Worm (Caenorhabditis elegans) whole organism, L1 larva: Measurements from ENCODE around the gene lmp-2.

Experiments used
- C04F5.9 ChIP-seq: sonication (generic microtip); optimal IDR thresholded peaks from 2 replicates; lab custom pipeline; 2016; ENCODE audit warnings: missing genetic modification characterization, missing compliant biosample characterization
- aly-2 ChIP-seq: fragments of 150-350 bp; optimal IDR thresholded peaks from 2 replicates; lab custom pipeline; 2014; ENCODE audit warnings: missing biosample characterization, missing genetic modification characterization
- ces-1 ChIP-seq: fragments of 150-350 bp; optimal IDR thresholded peaks from 2 replicates; lab custom pipeline; 2014; ENCODE audit warnings: missing biosample characterization, missing genetic modification reagents, missing genetic modification characterization
- efl-1 ChIP-seq, 4 experiments: fragments of 150-350 bp; optimal IDR thresholded peaks in 3 of 4; peaks in 1 of 4; 1 replicate in 1 of 4; 2 replicates in 3 of 4; lab custom pipeline; 2014; ENCODE audit warnings: missing biosample characterization in 2 of 4, missing genetic modification characterization in 2 of 4, missing genetic modification reagents in 2 of 4
- fos-1 ChIP-seq: fragments of 150-350 bp; optimal IDR thresholded peaks from 2 replicates; lab custom pipeline; 2014; ENCODE audit warnings: missing biosample characterization, missing genetic modification characterization
- irx-1 ChIP-seq: sonication (generic microtip); optimal IDR thresholded peaks from 2 replicates; lab custom pipeline; 2016; ENCODE audit warnings: missing genetic modification characterization, missing compliant biosample characterization
- lin-14 ChIP-seq: fragments of 200-800 bp; sonication (Bioruptor generic); optimal IDR thresholded peaks from 2 replicates; lab custom pipeline; 2018; ENCODE audit warnings: mild to moderate bottlenecking, missing genetic modification characterization, moderate library complexity, missing compliant biosample characterization
- nhr-28 ChIP-seq: fragments of 150-350 bp; optimal IDR thresholded peaks from 2 replicates; lab custom pipeline; 2014; ENCODE audit warnings: missing biosample characterization, missing genetic modification characterization
- nhr-85 ChIP-seq: sonication (generic microtip); peaks from one replicate; lab custom pipeline; 2016; ENCODE audit warnings: missing genetic modification characterization, inconsistent platforms, missing compliant biosample characterization
- pag-3 ChIP-seq: sonication (generic microtip); optimal IDR thresholded peaks from 2 replicates; lab custom pipeline; 2017; ENCODE audit warnings: missing genetic modification characterization, mild to moderate bottlenecking, missing compliant biosample characterization, antibody characterized with exemption, borderline replicate concordance; ENCODE audit not compliant: insufficient read depth
- pax-3 ChIP-seq: fragments of 200-800 bp; sonication (Bioruptor generic); optimal IDR thresholded peaks from 2 replicates; lab custom pipeline; 2018; ENCODE audit warnings: mild to moderate bottlenecking, missing genetic modification characterization, moderate library complexity, missing compliant biosample characterization
- rnt-1 ChIP-seq: sonication (generic microtip); optimal IDR thresholded peaks from 2 replicates; lab custom pipeline; 2016; ENCODE audit warnings: mild to moderate bottlenecking, missing genetic modification characterization, moderate library complexity, missing compliant biosample characterization
- unc-130 ChIP-seq: fragments of 150-350 bp; optimal IDR thresholded peaks from 2 replicates; lab custom pipeline; 2017; ENCODE audit warnings: missing biosample characterization, missing genetic modification characterization, inconsistent platforms
- unc-30 ChIP-seq: sonication (generic microtip); optimal IDR thresholded peaks from 2 replicates; lab custom pipeline; 2017; ENCODE audit warnings: missing biosample characterization, missing genetic modification characterization
- unc-98 ChIP-seq: fragments of 200-800 bp; sonication (Bioruptor generic); IDR thresholded peaks from 2 replicates; pipeline ENCODE4 v1.3.6; 2022; ENCODE audit warnings: missing genetic modification characterization, missing compliant biosample characterization

lmp-2 gene

ce11 chrX:1167234-1167633 lies 41.8 kb downstream of the lmp-2 start:
- TF ChIP-seq rnt-1 (tag; lab: Kevin White, UChicago) (peak; percentile 46), lin-14 (GFP tag; lab: Kevin White, UChicago) (peak; percentile 24), irx-1 (tag; lab: Kevin White, UChicago) (no peak)

ce11 chrX:1171617-1172016 lies 46.2 kb downstream of the lmp-2 start:
- no peak for TF ChIP-seq unc-130 (tag; lab: Kevin White, UChicago)
- TF ChIP-seq nhr-85 (tag; lab: Kevin White, UChicago): no peak
- TF ChIP-seq C04F5.9 (tag; lab: Kevin White, UChicago): no peak
- no peak for TF ChIP-seq aly-2 (tag; lab: Kevin White, UChicago)
- no peak for TF ChIP-seq unc-30 (tag; lab: Kevin White, UChicago)
- TF ChIP-seq nhr-28 (tag; lab: Kevin White, UChicago): no peak
- TF ChIP-seq irx-1 (tag; lab: Kevin White, UChicago): no peak
- TF ChIP-seq rnt-1 (tag; lab: Kevin White, UChicago): no peak
- TF ChIP-seq efl-1 (optimal IDR thresholded peaks at IDR 0.05; lab: Kevin White, UChicago): no peak
- TF ChIP-seq efl-1 (GFP tag; optimal IDR thresholded peaks at IDR 0.05 in 1 of 2; lab: Kevin White, UChicago): no peak
- TF ChIP-seq unc-98: no peak
- TF ChIP-seq ces-1 (GFP tag; lab: Kevin White, UChicago): no peak
- TF ChIP-seq, all 84 proteins: peak for 0

DNA sequence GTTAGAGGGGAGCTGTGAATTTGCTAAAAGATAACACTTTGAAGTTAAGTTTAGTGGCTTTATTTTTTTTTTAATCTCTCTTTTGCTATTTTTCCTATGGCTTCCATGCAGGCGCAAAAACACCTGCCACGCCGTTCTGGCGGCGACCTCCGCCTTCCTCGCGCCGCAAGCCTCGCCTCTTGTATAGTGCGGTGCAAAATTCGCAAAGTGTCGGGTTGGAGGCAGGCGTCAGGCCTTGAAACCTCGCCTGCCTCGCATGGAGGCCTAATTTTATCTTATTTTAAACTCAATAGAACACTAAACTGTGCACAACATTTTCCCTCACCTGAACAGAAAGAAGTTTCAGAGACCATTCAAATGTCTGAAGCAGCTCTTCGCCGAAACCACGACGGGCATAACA lies 46.6 kb downstream of the lmp-2 start:
- TF ChIP-seq pag-3: no peak
- no peak for TF ChIP-seq fos-1 (tag; lab: Kevin White, UChicago)
- TF ChIP-seq pax-3 (tag; lab: Kevin White, UChicago): no peak
- TF ChIP-seq, all 84 proteins: peak for 0
